Worm (Caenorhabditis elegans) whole organism, mixed stage, embryonic: ENCODE measurements around the gene hsp-1.
A peak's percentile ranks its signal among the peaks of the same experiment; 100 is the strongest.

Experiments
- M03D4.4 ChIP-seq: sonication (generic microtip); optimal IDR thresholded peaks from 2 replicates; lab custom pipeline; 2017; ENCODE audit warnings: mild to moderate bottlenecking, missing genetic modification characterization, missing compliant biosample characterization
- bed-3 ChIP-seq: fragments of 200-800 bp; sonication (Bioruptor generic); optimal IDR thresholded peaks from 3 replicates; lab custom pipeline; 2018; ENCODE audit warnings: mild to moderate bottlenecking, missing genetic modification characterization, moderate library complexity, missing compliant biosample characterization
- ceh-39 ChIP-seq: fragments of 150-350 bp; optimal IDR thresholded peaks from 2 replicates; lab custom pipeline; 2014; ENCODE audit warnings: missing biosample characterization, missing genetic modification characterization
- ceh-43 ChIP-seq: fragments of 200-800 bp; sonication (Bioruptor generic); optimal IDR thresholded peaks from 2 replicates; lab custom pipeline; 2018; ENCODE audit warnings: mild to moderate bottlenecking, missing genetic modification characterization, moderate library complexity, missing compliant biosample characterization
- ceh-83 ChIP-seq: fragments of 200-800 bp; sonication (Bioruptor generic); optimal IDR thresholded peaks from 2 replicates; lab custom pipeline; 2018; ENCODE audit warnings: mild to moderate bottlenecking, missing genetic modification characterization, missing compliant biosample characterization
- ces-1 ChIP-seq: fragments of 150-350 bp; optimal IDR thresholded peaks from 2 replicates; lab custom pipeline; 2014; ENCODE audit warnings: missing biosample characterization, missing genetic modification reagents, missing genetic modification characterization
- drap-1 ChIP-seq: fragments of 200-800 bp; sonication (Bioruptor generic); optimal IDR thresholded peaks from 3 replicates; lab custom pipeline; 2018; ENCODE audit warnings: mild to moderate bottlenecking, missing genetic modification characterization, missing compliant biosample characterization
- elt-1 ChIP-seq: sonication (generic microtip); optimal IDR thresholded peaks from 2 replicates; lab custom pipeline; 2017; ENCODE audit warnings: missing genetic modification characterization, mild to moderate bottlenecking, missing compliant biosample characterization, antibody characterized with exemption, moderate library complexity, borderline replicate concordance; ENCODE audit not compliant: insufficient read depth
- elt-3 ChIP-seq: fragments of 150-350 bp; optimal IDR thresholded peaks from 2 replicates; lab custom pipeline; 2014; ENCODE audit warnings: missing biosample characterization, missing genetic modification characterization
- flh-1 ChIP-seq: fragments of 200-800 bp; sonication (Bioruptor generic); optimal IDR thresholded peaks from 2 replicates; lab custom pipeline; 2018; ENCODE audit warnings: mild to moderate bottlenecking, missing genetic modification characterization, moderate library complexity, missing compliant biosample characterization
- hlh-1 ChIP-seq: fragments of 150-350 bp; optimal IDR thresholded peaks from 2 replicates; lab custom pipeline; 2014; ENCODE audit warnings: missing biosample characterization, missing genetic modification reagents, missing genetic modification characterization
- lin-13 ChIP-seq: fragments of 150-350 bp; optimal IDR thresholded peaks from 2 replicates; lab custom pipeline; 2014; ENCODE audit warnings: missing biosample characterization, missing genetic modification characterization
- lsy-2 ChIP-seq: fragments of 150-350 bp; optimal IDR thresholded peaks from 2 replicates; lab custom pipeline; 2014; ENCODE audit warnings: missing biosample characterization, missing genetic modification characterization
- mls-2 ChIP-seq: sonication (generic microtip); optimal IDR thresholded peaks from 2 replicates; lab custom pipeline; 2016; ENCODE audit warnings: mild to moderate bottlenecking, missing genetic modification characterization, moderate library complexity, missing compliant biosample characterization
- nhr-2 ChIP-seq: fragments of 150-350 bp; optimal IDR thresholded peaks from 2 replicates; lab custom pipeline; 2014; ENCODE audit warnings: missing biosample characterization, missing genetic modification characterization
- nhr-237 ChIP-seq: fragments of 150-350 bp; optimal IDR thresholded peaks from 2 replicates; lab custom pipeline; 2014; ENCODE audit warnings: missing biosample characterization, missing genetic modification characterization
- nhr-28 ChIP-seq: fragments of 150-350 bp; optimal IDR thresholded peaks from 2 replicates; lab custom pipeline; 2014; ENCODE audit warnings: missing biosample characterization, missing genetic modification characterization
- pha-4 ChIP-seq: fragments of 150-350 bp; optimal IDR thresholded peaks from 2 replicates; lab custom pipeline; 2018; ENCODE audit warnings: missing biosample characterization, missing genetic modification reagents, missing genetic modification characterization
- snpc-4 ChIP-seq: fragments of 150-350 bp; optimal IDR thresholded peaks from 2 replicates; lab custom pipeline; 2014; ENCODE audit warnings: missing biosample characterization, missing genetic modification characterization
- sptf-1 ChIP-seq: sonication (generic microtip); optimal IDR thresholded peaks from 2 replicates; lab custom pipeline; 2017; ENCODE audit warnings: mild to moderate bottlenecking, missing genetic modification characterization, moderate library complexity, missing compliant biosample characterization
- tbx-8 ChIP-seq: fragments of 200-800 bp; sonication (Bioruptor generic); optimal IDR thresholded peaks from 2 replicates; lab custom pipeline; 2018; ENCODE audit warnings: mild to moderate bottlenecking, missing genetic modification characterization, moderate library complexity, missing compliant biosample characterization
- unc-120 ChIP-seq: sonication (generic microtip); optimal IDR thresholded peaks from 2 replicates; lab custom pipeline; 2017; ENCODE audit warnings: missing genetic modification characterization, missing compliant biosample characterization; ENCODE audit not compliant: poor library complexity, severe bottlenecking
- unc-39 ChIP-seq: fragments of 150-350 bp; optimal IDR thresholded peaks from 2 replicates; lab custom pipeline; 2014; ENCODE audit warnings: missing biosample characterization, missing genetic modification characterization
- unc-62 ChIP-seq: fragments of 150-350 bp; optimal IDR thresholded peaks from 2 replicates; lab custom pipeline; 2014; ENCODE audit warnings: missing biosample characterization, missing genetic modification reagents, missing genetic modification characterization
- zip-8 ChIP-seq: fragments of 150-350 bp; optimal IDR thresholded peaks from 2 replicates; lab custom pipeline; 2014; ENCODE audit warnings: missing biosample characterization, missing genetic modification characterization
- ztf-11 ChIP-seq: fragments of 150-350 bp; optimal IDR thresholded peaks from 2 replicates; lab custom pipeline; 2014; ENCODE audit warnings: missing biosample characterization, missing genetic modification characterization

The hsp-1 gene

ce11 chrIV:17291629-17292199 lies 13.0 kb downstream of the hsp-1 start, which contains the start of the genes T28F3.11 and slc-17.4:
TSS of gene T28F3.11 (minus strand) at chrIV:17291679.
TSS of gene slc-17.4 (minus strand) at chrIV:17291733.
- TF ChIP-seq ces-1 (peak; percentile 64), nhr-2 (tag; lab: Kevin White, UChicago) (no peak), ceh-43 (GFP tag; lab: Kevin White, UChicago) (no peak)
- TF ChIP-seq, all 35 proteins: peak for 1

ce11 chrIV:17292350-17292749 lies 13.6 kb downstream of the hsp-1 start:
- TF ChIP-seq ceh-43 (GFP tag; lab: Kevin White, UChicago) (no peak), unc-120 (tag; lab: Kevin White, UChicago) (no peak), sptf-1 (tag; lab: Kevin White, UChicago) (no peak), lin-13 (no peak), ceh-83 (GFP tag; lab: Kevin White, UChicago) (no peak), mls-2 (no peak), nhr-237 (tag; lab: Kevin White, UChicago) (no peak), tbx-8 (GFP tag; lab: Kevin White, UChicago) (no peak), flh-1 (no peak)

ce11 chrIV:17293068-17293467 lies 14.3 kb downstream of the hsp-1 start:
- TF ChIP-seq hlh-1 (tag; lab: Kevin White, UChicago) (no peak), pha-4 (tag; lab: Kevin White, UChicago) (no peak), tbx-8 (GFP tag; lab: Kevin White, UChicago) (no peak), M03D4.4 (no peak), sptf-1 (tag; lab: Kevin White, UChicago) (no peak), nhr-237 (tag; lab: Kevin White, UChicago) (no peak), unc-62 (GFP tag; lab: Kevin White, UChicago) (no peak), ceh-43 (GFP tag; lab: Kevin White, UChicago) (no peak), ztf-11 (no peak), ces-1 (no peak), ceh-83 (GFP tag; lab: Kevin White, UChicago) (no peak)

- peak; percentile 19 for TF ChIP-seq unc-120 (tag; lab: Kevin White, UChicago)
- no peak for TF ChIP-seq tbx-8 (GFP tag; lab: Kevin White, UChicago)
- no peak for TF ChIP-seq nhr-28 (tag; lab: Kevin White, UChicago)
- peak; percentile 14 for TF ChIP-seq pha-4 (tag; lab: Kevin White, UChicago)
- TF ChIP-seq hlh-1 (tag; lab: Kevin White, UChicago) = peak; percentile 20
- TF ChIP-seq, all 35 proteins: peak for 3
Observed at ce11 chrIV:17293679-17294078, 14.9 kb downstream of the hsp-1 start.

DNA sequence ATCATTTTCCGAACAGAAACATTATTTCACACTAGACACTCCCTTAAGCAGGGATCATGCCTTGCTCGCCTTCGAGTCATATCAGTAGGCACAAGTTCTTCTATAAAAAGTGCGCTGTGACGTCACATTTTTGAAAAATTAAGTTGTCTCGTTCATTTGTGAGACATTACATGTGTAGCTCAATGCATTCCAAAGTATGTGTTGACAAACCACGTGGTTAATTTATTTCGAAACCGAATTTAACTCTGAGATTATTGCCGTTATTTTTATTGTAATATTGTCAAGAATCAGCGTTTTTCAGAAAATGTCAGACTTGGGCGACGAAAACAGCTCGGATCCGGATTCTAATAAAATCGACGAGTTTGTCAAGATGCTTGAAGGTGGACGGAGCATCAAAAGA lies 15.7 kb downstream of the hsp-1 start, which contains the start of gene T28F3.5:
Gene T28F3.5 (plus strand): TSS at position 301 of the 400 bp plus-strand sequence.
- TF ChIP-seq elt-1 (tag; lab: Kevin White, UChicago) = no peak
- TF ChIP-seq ces-1 = no peak

DNA sequence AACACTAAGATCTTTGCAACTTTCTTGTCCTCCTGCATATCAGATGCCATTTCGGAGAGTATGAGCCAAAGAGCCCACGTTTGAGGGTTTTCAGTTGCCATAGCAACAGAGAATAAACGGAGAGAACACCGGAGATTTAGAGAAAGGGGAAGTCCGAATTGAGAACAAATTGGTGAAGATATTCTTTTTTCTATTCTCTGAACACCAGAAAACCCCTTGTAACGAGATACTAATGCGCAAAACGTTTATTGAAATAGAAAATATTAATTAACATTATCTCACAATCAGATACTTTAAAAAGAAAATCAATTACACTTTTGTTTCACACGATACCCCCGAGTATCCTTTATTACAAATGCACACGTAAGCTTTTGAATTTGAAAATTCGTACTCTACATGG lies 23.2 kb downstream of the hsp-1 start, which contains the start of gene ifta-2:
Gene ifta-2 (minus strand): TSS at position 101 of the 400 bp plus-strand sequence.
- TF ChIP-seq ceh-39 (tag; lab: Kevin White, UChicago) (no peak), nhr-28 (tag; lab: Kevin White, UChicago) (no peak), elt-1 (tag; lab: Kevin White, UChicago) (no peak), drap-1 (GFP tag; lab: Kevin White, UChicago) (no peak), sptf-1 (tag; lab: Kevin White, UChicago) (no peak), bed-3 (GFP tag; lab: Kevin White, UChicago) (no peak), elt-3 (no peak), unc-120 (tag; lab: Kevin White, UChicago) (no peak), lsy-2 (tag; lab: Kevin White, UChicago) (no peak), pha-4 (tag; lab: Kevin White, UChicago) (no peak), zip-8 (no peak), unc-39 (tag; lab: Kevin White, UChicago) (no peak), ceh-43 (GFP tag; lab: Kevin White, UChicago) (no peak), snpc-4 (tag; lab: Kevin White, UChicago) (no peak)
